Worm (Caenorhabditis elegans): ENCODE measurements around the gene Y51A2A.5.

- no peak for TF ChIP-seq mep-1 (tag; optimal IDR thresholded peaks at IDR 0.05)
- no peak for TF ChIP-seq ceh-39 (tag; optimal IDR thresholded peaks at IDR 0.05)
- TF ChIP-seq hlh-1 (tag; optimal IDR thresholded peaks at IDR 0.05) = no peak
- TF ChIP-seq pha-4 (tag; optimal IDR thresholded peaks at IDR 0.05) = no peak
- no peak for TF ChIP-seq lin-13 (tag; optimal IDR thresholded peaks at IDR 0.05)
- no peak for TF ChIP-seq drap-1 (GFP tag; optimal IDR thresholded peaks at IDR 0.05)
- no peak for TF ChIP-seq unc-62 (GFP tag; optimal IDR thresholded peaks at IDR 0.05)
- no peak for TF ChIP-seq snpc-4 (tag; optimal IDR thresholded peaks at IDR 0.05)
- no peak for TF ChIP-seq lsy-2 (tag; optimal IDR thresholded peaks at IDR 0.05)
- no peak for TF ChIP-seq blmp-1 (tag; optimal IDR thresholded peaks at IDR 0.05)
- no peak for TF ChIP-seq elt-3 (tag; optimal IDR thresholded peaks at IDR 0.05)
Measured at ce11 chrV:18331086-18331485, 32.5 kb downstream of the Y51A2A.5 start, which contains the start of gene B0462.4.

All from whole organism, mixed stage, embryonic.